Worm (Caenorhabditis elegans) whole organism, L4 larva: ENCODE results near the gene B0252.8.

ENCODE experiments used
- F26F4.8 ChIP-seq: fragments of 200-800 bp; sonication (Bioruptor generic); conservative IDR thresholded peaks from 2 replicates; pipeline ENCODE4 v1.3.6; 2022; ENCODE audit warnings: missing genetic modification characterization, missing compliant biosample characterization
- Y75B8A.6 ChIP-seq: fragments of 200-800 bp; sonication (Bioruptor generic); IDR thresholded peaks from 2 replicates; pipeline ENCODE4 v1.3.6; 2022; ENCODE audit warnings: missing genetic modification reagents, missing genetic modification characterization, missing compliant biosample characterization
- fos-1 ChIP-seq: fragments of 150-350 bp; optimal IDR thresholded peaks from 2 replicates; lab custom pipeline; 2014; ENCODE audit warnings: missing biosample characterization, missing genetic modification characterization
- hlh-30 ChIP-seq: sonication (generic microtip); optimal IDR thresholded peaks from 2 replicates; lab custom pipeline; 2017; ENCODE audit warnings: antibody characterized with exemption, mild to moderate bottlenecking, missing genetic modification characterization, missing compliant biosample characterization; ENCODE audit not compliant: insufficient read depth
- mes-2 ChIP-seq: sonication (generic microtip); optimal IDR thresholded peaks from 2 replicates; lab custom pipeline; 2016; ENCODE audit warnings: missing genotype, mild to moderate bottlenecking, missing genetic modification characterization, missing compliant biosample characterization; ENCODE audit not compliant: poor library complexity, severe bottlenecking
- nhr-25 ChIP-seq: sonication (generic microtip); optimal IDR thresholded peaks from 2 replicates; lab custom pipeline; 2017; ENCODE audit warnings: missing genetic modification characterization, mild to moderate bottlenecking, missing compliant biosample characterization, antibody characterized with exemption, moderate library complexity, borderline replicate concordance; ENCODE audit not compliant: insufficient read depth
- pqm-1 ChIP-seq: sonication (generic microtip); optimal IDR thresholded peaks from 2 replicates; lab custom pipeline; 2017; ENCODE audit warnings: missing biosample characterization, missing genetic modification characterization
- snpc-4 ChIP-seq: fragments of 150-350 bp; optimal IDR thresholded peaks from 2 replicates; lab custom pipeline; 2014; ENCODE audit warnings: missing biosample characterization, missing genetic modification characterization
- ztf-11 ChIP-seq: fragments of 150-350 bp; optimal IDR thresholded peaks from 2 replicates; lab custom pipeline; 2014; ENCODE audit warnings: missing biosample characterization, missing genetic modification characterization

DNA sequence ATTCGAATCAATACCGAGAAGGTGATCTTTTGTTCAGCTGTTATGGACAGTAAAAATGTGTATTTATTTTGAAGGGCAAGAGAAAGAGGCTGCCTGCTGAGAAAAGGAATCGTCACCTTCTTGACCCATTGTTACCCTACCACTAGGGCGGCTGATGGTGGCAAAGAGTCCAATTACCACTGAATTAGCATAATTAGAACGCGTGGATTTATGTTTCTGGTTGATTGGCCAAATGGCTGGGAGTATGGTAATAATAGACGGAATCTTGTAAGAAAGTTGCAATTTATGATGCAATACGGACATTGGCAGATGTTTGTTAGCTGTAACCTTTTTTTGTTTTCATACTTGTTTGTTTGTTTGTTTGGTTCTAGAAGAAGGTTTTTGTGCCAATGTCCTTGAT is 23.9 kb downstream of the B0252.8 start:
- TF ChIP-seq fos-1 (tag; lab: Kevin White, UChicago) (no peak), nhr-25 (no peak), F26F4.8 (no peak), Y75B8A.6 (GFP tag; lab: Robert Waterston, UW) (no peak), hlh-30 (tag; lab: Kevin White, UChicago) (no peak), snpc-4 (tag; lab: Kevin White, UChicago) (no peak), ztf-11 (tag; lab: Kevin White, UChicago) (no peak), mes-2 (tag; lab: Kevin White, UChicago) (no peak), pqm-1 (no peak)
